Worm (Caenorhabditis elegans): ENCODE results near the gene slc-36.5.

slc-36.5 gene

DNA sequence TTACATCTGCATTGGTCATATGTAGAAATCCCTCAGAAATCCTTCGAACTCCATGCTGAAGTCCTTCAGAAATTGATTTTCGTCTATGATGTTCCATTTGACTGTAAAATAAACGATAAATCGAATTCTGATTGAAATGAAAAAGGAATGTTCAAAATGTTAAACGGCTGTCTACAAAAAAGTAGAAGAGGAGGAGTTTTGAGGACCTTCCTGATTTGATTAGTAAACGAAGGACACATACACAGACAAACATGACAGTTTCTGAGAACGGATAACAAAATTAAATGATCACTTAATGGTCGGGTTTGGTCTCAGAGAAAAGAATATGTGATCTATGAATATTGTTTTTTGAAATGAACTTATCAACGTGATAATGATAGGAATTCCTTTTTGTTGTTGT is at the start of gene slc-36.5:
TSS of gene slc-36.5 (minus strand) at position 101 of the 400 bp plus-strand sequence.
- no peak for TF ChIP-seq mdl-1 (tag; optimal IDR thresholded peaks at IDR 0.05)
- TF ChIP-seq elt-2 (tag; optimal IDR thresholded peaks at IDR 0.05) = no peak
- no peak for TF ChIP-seq nhr-43 (tag; optimal IDR thresholded peaks at IDR 0.05; ENCODE audit: poor library complexity, severe bottlenecking)
- TF ChIP-seq unc-39 (tag; optimal IDR thresholded peaks at IDR 0.05) = no peak
- no peak for TF ChIP-seq nhr-76 (tag; optimal IDR thresholded peaks at IDR 0.05)
- no peak for TF ChIP-seq nhr-11 (tag; optimal IDR thresholded peaks at IDR 0.05)
- TF ChIP-seq egl-5 (tag; optimal IDR thresholded peaks at IDR 0.05) = no peak
- TF ChIP-seq nhr-77 (tag; optimal IDR thresholded peaks at IDR 0.05) = no peak
- TF ChIP-seq fos-1 (tag; optimal IDR thresholded peaks at IDR 0.05) = no peak
- TF ChIP-seq nhr-23 (tag; optimal IDR thresholded peaks at IDR 0.05) = no peak
- no peak for TF ChIP-seq nhr-28 (tag; optimal IDR thresholded peaks at IDR 0.05)

DNA sequence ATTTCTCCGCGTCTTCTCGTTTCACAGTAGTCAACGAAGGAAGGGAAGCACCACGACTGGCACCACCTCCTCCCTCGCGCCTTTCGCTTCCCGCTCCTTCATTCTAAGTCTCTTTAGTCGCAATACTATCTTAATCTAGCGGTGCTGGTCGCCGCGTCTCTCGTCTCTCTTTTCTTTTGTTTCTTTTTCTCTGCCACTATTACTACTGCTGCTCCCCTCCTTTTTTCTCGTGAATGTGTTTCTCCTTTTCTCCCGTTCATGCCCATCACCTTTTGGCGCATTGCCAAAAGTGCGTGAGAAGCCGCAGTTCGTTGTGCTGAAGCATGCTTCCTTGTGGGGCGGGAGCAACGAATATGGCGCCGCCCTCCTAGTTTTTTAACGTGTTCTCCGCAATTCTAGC is 49.6 kb upstream of the slc-36.5 start:
- TF ChIP-seq nhr-25 (tag; optimal IDR thresholded peaks at IDR 0.05) (peak; percentile 37), lin-15B (tag; optimal IDR thresholded peaks at IDR 0.05) (peak; percentile 38), nfya-1 (tag; optimal IDR thresholded peaks at IDR 0.05; ENCODE audit: insufficient read depth) (peak; percentile 79), elt-3 (tag; optimal IDR thresholded peaks at IDR 0.05) (no peak), daf-12 (tag; optimal IDR thresholded peaks at IDR 0.05) (no peak), nhr-237 (tag; optimal IDR thresholded peaks at IDR 0.05) (no peak), pqm-1 (tag; optimal IDR thresholded peaks at IDR 0.05) (peak; percentile 56), zag-1 (tag; optimal IDR thresholded peaks at IDR 0.05) (no peak), ceh-28 (tag; optimal IDR thresholded peaks at IDR 0.05) (peak; percentile 42), unc-62 (GFP tag; optimal IDR thresholded peaks at IDR 0.05) (peak; percentile 6), egl-27 (tag; optimal IDR thresholded peaks at IDR 0.05) (peak; percentile 59), nhr-43 (tag; optimal IDR thresholded peaks at IDR 0.05; ENCODE audit: poor library complexity, severe bottlenecking) (no peak), lin-39 (tag; optimal IDR thresholded peaks at IDR 0.05) (peak; percentile 60), nhr-23 (tag; optimal IDR thresholded peaks at IDR 0.05) (peak; percentile 46), pha-4 (tag; optimal IDR thresholded peaks at IDR 0.05) (peak; percentile 68), egl-5 (tag; optimal IDR thresholded peaks at IDR 0.05) (no peak), elt-1 (tag; optimal IDR thresholded peaks at IDR 0.05) (no peak), jun-1 (tag; optimal IDR thresholded peaks at IDR 0.05) (peak; percentile 88), fos-1 (tag; optimal IDR thresholded peaks at IDR 0.05) (peak; percentile 37), nhr-76 (tag; optimal IDR thresholded peaks at IDR 0.05) (no peak), snpc-4 (tag; optimal IDR thresholded peaks at IDR 0.05) (peak; percentile 72), elt-2 (tag; optimal IDR thresholded peaks at IDR 0.05) (peak; percentile 92), nhr-67 (tag; optimal IDR thresholded peaks at IDR 0.05) (no peak), aly-2 (tag; optimal IDR thresholded peaks at IDR 0.05) (no peak), nhr-11 (tag; optimal IDR thresholded peaks at IDR 0.05) (no peak), nhr-12 (tag; optimal IDR thresholded peaks at IDR 0.05) (no peak), ztf-11 (tag; optimal IDR thresholded peaks at IDR 0.05) (no peak), ceh-9 (tag; optimal IDR thresholded peaks at IDR 0.05) (no peak), fkh-2 (tag; optimal IDR thresholded peaks at IDR 0.05) (no peak), skn-1 (tag; optimal IDR thresholded peaks at IDR 0.05) (peak; percentile 79), nhr-28 (tag; optimal IDR thresholded peaks at IDR 0.05) (no peak), nhr-77 (tag; optimal IDR thresholded peaks at IDR 0.05) (no peak), tbx-2 (tag; optimal IDR thresholded peaks at IDR 0.05) (peak; percentile 48), R02D3.7 (tag; optimal IDR thresholded peaks at IDR 0.05) (peak; percentile 23), eor-1 (tag; optimal IDR thresholded peaks at IDR 0.05) (no peak), hmg-11 (tag; optimal IDR thresholded peaks at IDR 0.05) (peak; percentile 86), fkh-10 (GFP tag; optimal IDR thresholded peaks at IDR 0.05) (peak; percentile 44), unc-39 (tag; optimal IDR thresholded peaks at IDR 0.05) (no peak), ceh-16 (tag; optimal IDR thresholded peaks at IDR 0.05) (no peak), mdl-1 (tag; optimal IDR thresholded peaks at IDR 0.05) (peak; percentile 62), mml-1 (tag; optimal IDR thresholded peaks at IDR 0.05) (no peak), ZK546.5 (tag; optimal IDR thresholded peaks at IDR 0.05) (no peak), ama-1 (optimal IDR thresholded peaks at IDR 0.05) (no peak), ceh-82 (tag; optimal IDR thresholded peaks at IDR 0.05) (no peak), lsy-12 (tag; optimal IDR thresholded peaks at IDR 0.05) (peak; percentile 33), ztf-4 (tag; optimal IDR thresholded peaks at IDR 0.05) (no peak), sea-2 (GFP tag; optimal IDR thresholded peaks at IDR 0.05) (no peak)

All from whole organism, L3 larva.